Fruit fly (Drosophila melanogaster): ENCODE data around the gene HLH3B.
A peak's percentile ranks its signal among the peaks of the same experiment; 100 is the strongest.

The HLH3B gene

dm6 chrX:2703693-2704092, 22.2 kb upstream of the HLH3B start, which contains the start of gene Ugalt (continued):
- peak; percentile 63 to 84 for TF ChIP-seq crp (GFP tag; optimal IDR thresholded peaks at IDR 0.05)
- TF ChIP-seq klu (GFP tag; IDR thresholded peaks at IDR 0.05) = peak; percentile 100
- TF ChIP-seq maf-S (GFP tag; optimal IDR thresholded peaks at IDR 0.05) = peak; percentile 100
- TF ChIP-seq CG14050 (GFP tag; IDR thresholded peaks at IDR 0.05) = peak; percentile 100
- TF ChIP-seq CG4282 (GFP tag; optimal IDR thresholded peaks at IDR 0.05) = peak; percentile 100
- TF ChIP-seq odd (GFP tag; optimal IDR thresholded peaks at IDR 0.05) = peak; percentile 100
- TF ChIP-seq CG10267 (tag; optimal IDR thresholded peaks at IDR 0.05) = peak; percentile 100
- TF ChIP-seq pnt (GFP tag; optimal IDR thresholded peaks at IDR 0.05) = peak; percentile 100
- TF ChIP-seq CG2678 (tag; optimal IDR thresholded peaks at IDR 0.05) = peak; percentile 100
- TF ChIP-seq Chrac-16 (GFP tag; optimal IDR thresholded peaks at IDR 0.05) = peak; percentile 100
- peak; percentile 100 for TF ChIP-seq CG31224 (GFP tag; IDR thresholded peaks at IDR 0.05)
- peak; percentile 96 for TF ChIP-seq CG14965 (GFP tag; optimal IDR thresholded peaks at IDR 0.05; ENCODE audit: borderline replicate concordance)
- TF ChIP-seq HLH3B (GFP tag; IDR thresholded peaks at IDR 0.05) = peak; percentile 100
- peak; percentile 100 for TF ChIP-seq sima (GFP tag; optimal IDR thresholded peaks at IDR 0.05)
- TF ChIP-seq Atf-2 (GFP tag; optimal IDR thresholded peaks at IDR 0.05) = peak; percentile 100
- TF ChIP-seq twi (tag; optimal IDR thresholded peaks at IDR 0.05) = peak; percentile 100
- TF ChIP-seq zfh1 (GFP tag; IDR thresholded peaks at IDR 0.05) = peak; percentile 100
- peak; percentile 100 for TF ChIP-seq CG14667 (GFP tag; IDR thresholded peaks at IDR 0.05)
- peak; percentile 100 for TF ChIP-seq Dek (tag; optimal IDR thresholded peaks at IDR 0.05)
- 0 out of 2 replicates have a peak, but pooled peaks have one; percentile 27 for TF ChIP-seq nerfin-2 (GFP tag; IDR thresholded peaks at IDR 0.05; ENCODE audit: partially characterized antibody)
- TF ChIP-seq eyg (GFP tag; optimal IDR thresholded peaks at IDR 0.05) = peak; percentile 100
- no peak for TF ChIP-seq ato (GFP tag; IDR thresholded peaks at IDR 0.05; ENCODE audit: partially characterized antibody)
- TF ChIP-seq seq (GFP tag; IDR thresholded peaks at IDR 0.05) = peak; percentile 100
- TF ChIP-seq insv (GFP tag; optimal IDR thresholded peaks at IDR 0.05) = peak; percentile 86 to 93
- peak; percentile 100 for TF ChIP-seq Fer1 (GFP tag; optimal IDR thresholded peaks at IDR 0.05)
- TF ChIP-seq CG6654 (GFP tag; optimal IDR thresholded peaks at IDR 0.05) = peak; percentile 98
- TF ChIP-seq fru (optimal IDR thresholded peaks at IDR 0.05) = no peak
- TF ChIP-seq CG17385 (GFP tag; optimal IDR thresholded peaks at IDR 0.05) = peak; percentile 100
- 0 out of 4 replicates have a peak, but pooled peaks have one; percentile 24 for TF ChIP-seq Dll (GFP tag; IDR thresholded peaks at IDR 0.05; ENCODE audit: partially characterized antibody)
- TF ChIP-seq ttk (GFP tag; IDR thresholded peaks at IDR 0.05) = peak; percentile 100
- TF ChIP-seq ro (GFP tag; IDR thresholded peaks at IDR 0.05) = peak; percentile 100
- TF ChIP-seq Hmr (GFP tag; optimal IDR thresholded peaks at IDR 0.05) = peak; percentile 100
- peak; percentile 100 for TF ChIP-seq CG12104 (GFP tag; optimal IDR thresholded peaks at IDR 0.05)
- TF ChIP-seq CG7963 (GFP tag; IDR thresholded peaks at IDR 0.05; ENCODE audit: partially characterized antibody) = no peak
- no peak for TF ChIP-seq sna (GFP tag; IDR thresholded peaks at IDR 0.05; ENCODE audit: partially characterized antibody)
- TF ChIP-seq h (optimal IDR thresholded peaks at IDR 0.05) = no peak
- peak; percentile 100 for TF ChIP-seq HmgZ (tag; optimal IDR thresholded peaks at IDR 0.05)
- peak; percentile 100 for TF ChIP-seq CG13894 (tag; optimal IDR thresholded peaks at IDR 0.05)
- TF ChIP-seq YL-1 (GFP tag; optimal IDR thresholded peaks at IDR 0.05) = peak; percentile 100
- peak; percentile 100 for TF ChIP-seq ATbp (GFP tag; optimal IDR thresholded peaks at IDR 0.05)
- TF ChIP-seq CG11723 (GFP tag; optimal IDR thresholded peaks at IDR 0.05) = peak; percentile 100
- TF ChIP-seq CG12391 (tag; optimal IDR thresholded peaks at IDR 0.05) = peak; percentile 100
- TF ChIP-seq CG8478 (optimal IDR thresholded peaks at IDR 0.05) = no peak
- peak; percentile 100 for TF ChIP-seq ara (GFP tag; IDR thresholded peaks at IDR 0.05)
- 0 out of 3 replicates have a peak, but pooled peaks have one; percentile 40 for TF ChIP-seq HLH4C (GFP tag; IDR thresholded peaks at IDR 0.05; ENCODE audit: partially characterized antibody)
- peak; percentile 100 for TF ChIP-seq nerfin-1 (tag; optimal IDR thresholded peaks at IDR 0.05)
- peak; percentile 100 for TF ChIP-seq CG15011 (GFP tag; optimal IDR thresholded peaks at IDR 0.05)
- TF ChIP-seq fu2 (GFP tag; optimal IDR thresholded peaks at IDR 0.05) = peak; percentile 100
- peak; percentile 100 for TF ChIP-seq CG10543 (GFP tag; optimal IDR thresholded peaks at IDR 0.05)
- TF ChIP-seq Dip3 (GFP tag; optimal IDR thresholded peaks at IDR 0.05) = peak; percentile 100
- TF ChIP-seq CG10274 (GFP tag; optimal IDR thresholded peaks at IDR 0.05) = peak; percentile 99
